Worm (Caenorhabditis elegans) whole organism, midembryonic: ENCODE results near the gene C44C10.10.

Experiments used
- T22C8.4 ChIP-seq: fragments of 200-800 bp; sonication (Bioruptor generic); IDR thresholded peaks from 2 replicates; pipeline ENCODE4 v1.3.6; 2022; ENCODE audit warnings: missing genetic modification characterization, missing compliant biosample characterization
- cog-1 ChIP-seq: sonication (generic microtip); optimal IDR thresholded peaks from 2 replicates; lab custom pipeline; 2016; ENCODE audit warnings: missing genetic modification characterization, missing compliant biosample characterization
- flt-1 ChIP-seq: fragments of 200-800 bp; sonication (Bioruptor generic); IDR thresholded peaks from 2 replicates; pipeline ENCODE4 v1.3.6; 2022; ENCODE audit warnings: missing genetic modification characterization, missing compliant biosample characterization
- klf-2 ChIP-seq: fragments of 200-800 bp; sonication (Bioruptor generic); conservative IDR thresholded peaks from 2 replicates; pipeline ENCODE4 v1.3.6; 2022; ENCODE audit warnings: missing genetic modification reagents, missing genetic modification characterization, missing compliant biosample characterization
- tab-1 ChIP-seq: fragments of 200-800 bp; sonication (Bioruptor generic); IDR thresholded peaks from 2 replicates; pipeline ENCODE4 v1.3.6; 2022; ENCODE audit warnings: missing genetic modification characterization, missing compliant biosample characterization
- ztf-23 ChIP-seq: fragments of 200-800 bp; sonication (Bioruptor generic); IDR thresholded peaks from 2 replicates; pipeline ENCODE4 v1.3.6; 2022; ENCODE audit warnings: missing genetic modification reagents, missing genetic modification characterization, missing compliant biosample characterization
- ztf-29 ChIP-seq: fragments of 200-800 bp; sonication (Bioruptor generic); IDR thresholded peaks from 2 replicates; pipeline ENCODE4 v1.3.6; 2022; ENCODE audit warnings: missing genetic modification reagents, missing genetic modification characterization, missing compliant biosample characterization

ce11 chrX:11656519-11657006 is 33.6 kb upstream of the C44C10.10 start, which contains the start of gene T04F8.2:
- TF ChIP-seq tab-1 (GFP tag; lab: Robert Waterston, UW) (no peak), klf-2 (GFP tag; lab: Robert Waterston, UW) (no peak), flt-1 (GFP tag; lab: Robert Waterston, UW) (no peak), T22C8.4 (peak; percentile 39; the same call in 1 of the 2 replicates), ztf-29 (GFP tag; lab: Robert Waterston, UW) (no peak), cog-1 (tag; lab: Kevin White, UChicago) (peak; percentile 45), ztf-23 (GFP tag; lab: Robert Waterston, UW) (no peak)
